Fruit fly (Drosophila melanogaster): ENCODE data around the gene CG1789.

Gene CG1789

dm6 chrX:8714064-8715046 is 6.0 kb upstream of the CG1789 start, which contains the start of the genes CG2004 and CG1785 (continued):
- no peak for TF ChIP-seq CG14965 (GFP tag; optimal IDR thresholded peaks at IDR 0.05; ENCODE audit: borderline replicate concordance)
- TF ChIP-seq phol (tag; optimal IDR thresholded peaks at IDR 0.05), result peak; percentile 90
- peak; percentile 93 for TF ChIP-seq CG10959 (GFP tag; IDR thresholded peaks at IDR 0.05)
- TF ChIP-seq Adf1 (GFP tag; IDR thresholded peaks at IDR 0.05), result peak; percentile 96
- TF ChIP-seq sens (GFP tag), result peak; percentile 96
- peak; percentile 68 for TF ChIP-seq D19B (GFP tag; optimal IDR thresholded peaks at IDR 0.05)
- TF ChIP-seq caup (GFP tag; optimal IDR thresholded peaks at IDR 0.05; ENCODE audit: severe bottlenecking), result peak; percentile 89
- TF ChIP-seq CG3847 (GFP tag; IDR thresholded peaks at IDR 0.05), result peak; percentile 95
- peak in 1 of 2 experiments; percentile 92 for TF ChIP-seq tll (GFP tag; optimal IDR thresholded peaks at IDR 0.05)
- peak; percentile 77 for TF ChIP-seq Ravus (GFP tag; IDR thresholded peaks at IDR 0.05)
- peak; percentile 81 for TF ChIP-seq Elba2 (GFP tag; optimal IDR thresholded peaks at IDR 0.05)
- TF ChIP-seq dati (GFP tag; IDR thresholded peaks at IDR 0.05), result peak; percentile 67
- TF ChIP-seq CG17802 (tag; optimal IDR thresholded peaks at IDR 0.05), result peak; percentile 56
- peak; percentile 46 for TF ChIP-seq sd (tag; optimal IDR thresholded peaks at IDR 0.05)
- peak; percentile 97 for TF ChIP-seq row (GFP tag; IDR thresholded peaks at IDR 0.05)
- TF ChIP-seq Fer3 (tag; optimal IDR thresholded peaks at IDR 0.05), result peak; percentile 90
- no peak for TF ChIP-seq jigr1 (GFP tag; IDR thresholded peaks at IDR 0.05)
- TF ChIP-seq CG9797 (GFP tag; optimal IDR thresholded peaks at IDR 0.05), result peak; percentile 60
- peak; percentile 46 for TF ChIP-seq Jarid2 (GFP tag; optimal IDR thresholded peaks at IDR 0.05)
- peak; percentile 83 for TF ChIP-seq gt (GFP tag; IDR thresholded peaks at IDR 0.05)
- peak; percentile 56; the same call in 1 of the 2 replicates for TF ChIP-seq bbx (GFP tag; IDR thresholded peaks at IDR 0.05; ENCODE audit: partially characterized antibody)
- TF ChIP-seq tap (tag; optimal IDR thresholded peaks at IDR 0.05), result peak; percentile 74
- TF ChIP-seq Optix (GFP tag; IDR thresholded peaks at IDR 0.05), result peak; percentile 93
- peak; percentile 88 for TF ChIP-seq zfh2 (GFP tag; optimal IDR thresholded peaks at IDR 0.05)
- TF ChIP-seq zen (tag; optimal IDR thresholded peaks at IDR 0.05), result peak; percentile 90
- peak; percentile 73 for TF ChIP-seq nmo (GFP tag; optimal IDR thresholded peaks at IDR 0.05)
- peak; percentile 82 for TF ChIP-seq CG32767 (GFP tag; IDR thresholded peaks at IDR 0.05)
- peak; percentile 90 for TF ChIP-seq CG5245 (GFP tag; optimal IDR thresholded peaks at IDR 0.05)
- TF ChIP-seq CG10274 (GFP tag; optimal IDR thresholded peaks at IDR 0.05), result peak; percentile 56
- TF ChIP-seq Vsx1 (GFP tag; optimal IDR thresholded peaks at IDR 0.05), result no peak
- TF ChIP-seq CG11247 (GFP tag; IDR thresholded peaks at IDR 0.05), result peak; percentile 93
- peak; percentile 58 for TF ChIP-seq disco-r (GFP tag; optimal IDR thresholded peaks at IDR 0.05)
- TF ChIP-seq CG4360 (GFP tag; IDR thresholded peaks at IDR 0.05), result peak; percentile 35; the same call in 1 of the 2 replicates
- TF ChIP-seq CG7271 (tag; optimal IDR thresholded peaks at IDR 0.05), result peak; percentile 59
- TF ChIP-seq wdn (GFP tag; IDR thresholded peaks at IDR 0.05), result peak; percentile 82
- TF ChIP-seq CG15073 (GFP tag; optimal IDR thresholded peaks at IDR 0.05), result peak; percentile 51
- TF ChIP-seq NC2α (GFP tag; optimal IDR thresholded peaks at IDR 0.05), result peak; percentile 39
- peak; percentile 93 for TF ChIP-seq Xbp1 (GFP tag; optimal IDR thresholded peaks at IDR 0.05)
- TF ChIP-seq pum (GFP tag; optimal IDR thresholded peaks at IDR 0.05), result peak; percentile 80
- TF ChIP-seq CG6254 (GFP tag; optimal IDR thresholded peaks at IDR 0.05), result peak; percentile 72
- TF ChIP-seq ab (GFP tag; optimal IDR thresholded peaks at IDR 0.05), result peak; percentile 56
- peak; percentile 51 for TF ChIP-seq slp2 (GFP tag; optimal IDR thresholded peaks at IDR 0.05)
- peak; percentile 82 for TF ChIP-seq CG17612 (GFP tag; IDR thresholded peaks at IDR 0.05)
- TF ChIP-seq inv (GFP tag; IDR thresholded peaks at IDR 0.05; ENCODE audit: partially characterized antibody), result peak; percentile 66
- peak; percentile 81 for TF ChIP-seq Lim3 (GFP tag; IDR thresholded peaks at IDR 0.05)
- TF ChIP-seq eyg (GFP tag; optimal IDR thresholded peaks at IDR 0.05), result no peak
- TF ChIP-seq CG6272 (GFP tag; IDR thresholded peaks at IDR 0.05), result peak; percentile 93
- peak; percentile 63; the same call in 1 of the 2 replicates for TF ChIP-seq aop (GFP tag; IDR thresholded peaks at IDR 0.05)

Data from whole organism, embryonic.